Worm (Caenorhabditis elegans) whole organism, mixed stage, embryonic: Measurements from ENCODE around the gene F53C3.7.

Experiments used
- blmp-1 ChIP-seq: fragments of 150-350 bp; optimal IDR thresholded peaks from 2 replicates; lab custom pipeline; 2014; ENCODE audit warnings: missing biosample characterization, missing genetic modification characterization
- ceh-39 ChIP-seq: fragments of 150-350 bp; optimal IDR thresholded peaks from 2 replicates; lab custom pipeline; 2014; ENCODE audit warnings: missing biosample characterization, missing genetic modification characterization
- ceh-43 ChIP-seq: fragments of 200-800 bp; sonication (Bioruptor generic); optimal IDR thresholded peaks from 2 replicates; lab custom pipeline; 2018; ENCODE audit warnings: mild to moderate bottlenecking, missing genetic modification characterization, moderate library complexity, missing compliant biosample characterization
- ceh-83 ChIP-seq: fragments of 200-800 bp; sonication (Bioruptor generic); optimal IDR thresholded peaks from 2 replicates; lab custom pipeline; 2018; ENCODE audit warnings: mild to moderate bottlenecking, missing genetic modification characterization, missing compliant biosample characterization
- ces-1 ChIP-seq: fragments of 150-350 bp; optimal IDR thresholded peaks from 2 replicates; lab custom pipeline; 2014; ENCODE audit warnings: missing biosample characterization, missing genetic modification reagents, missing genetic modification characterization
- drap-1 ChIP-seq: fragments of 200-800 bp; sonication (Bioruptor generic); optimal IDR thresholded peaks from 3 replicates; lab custom pipeline; 2018; ENCODE audit warnings: mild to moderate bottlenecking, missing genetic modification characterization, missing compliant biosample characterization
- elt-1 ChIP-seq: sonication (generic microtip); optimal IDR thresholded peaks from 2 replicates; lab custom pipeline; 2017; ENCODE audit warnings: missing genetic modification characterization, mild to moderate bottlenecking, missing compliant biosample characterization, antibody characterized with exemption, moderate library complexity, borderline replicate concordance; ENCODE audit not compliant: insufficient read depth
- elt-3 ChIP-seq: fragments of 150-350 bp; optimal IDR thresholded peaks from 2 replicates; lab custom pipeline; 2014; ENCODE audit warnings: missing biosample characterization, missing genetic modification characterization
- flh-1 ChIP-seq: fragments of 200-800 bp; sonication (Bioruptor generic); optimal IDR thresholded peaks from 2 replicates; lab custom pipeline; 2018; ENCODE audit warnings: mild to moderate bottlenecking, missing genetic modification characterization, moderate library complexity, missing compliant biosample characterization
- ham-2 ChIP-seq: fragments of 200-800 bp; sonication (Bioruptor generic); optimal IDR thresholded peaks from 2 replicates; lab custom pipeline; 2018; ENCODE audit warnings: mild to moderate bottlenecking, missing genetic modification characterization, missing compliant biosample characterization
- lin-13 ChIP-seq: fragments of 150-350 bp; optimal IDR thresholded peaks from 2 replicates; lab custom pipeline; 2014; ENCODE audit warnings: missing biosample characterization, missing genetic modification characterization
- lin-32 ChIP-seq: fragments of 200-800 bp; sonication (Bioruptor generic); optimal IDR thresholded peaks from 2 replicates; lab custom pipeline; 2018; ENCODE audit warnings: mild to moderate bottlenecking, missing genetic modification characterization, missing compliant biosample characterization
- lsy-2 ChIP-seq: fragments of 150-350 bp; optimal IDR thresholded peaks from 2 replicates; lab custom pipeline; 2014; ENCODE audit warnings: missing biosample characterization, missing genetic modification characterization
- mab-5 ChIP-seq: fragments of 150-350 bp; optimal IDR thresholded peaks from 2 replicates; lab custom pipeline; 2014; ENCODE audit warnings: missing biosample characterization, missing genetic modification characterization
- mep-1 ChIP-seq: fragments of 150-350 bp; optimal IDR thresholded peaks from 2 replicates; lab custom pipeline; 2017; ENCODE audit warnings: missing biosample characterization, missing genetic modification reagents, missing genetic modification characterization, inconsistent platforms
- mls-2 ChIP-seq: sonication (generic microtip); optimal IDR thresholded peaks from 2 replicates; lab custom pipeline; 2016; ENCODE audit warnings: mild to moderate bottlenecking, missing genetic modification characterization, moderate library complexity, missing compliant biosample characterization
- nhr-12 ChIP-seq: fragments of 150-350 bp; optimal IDR thresholded peaks from 2 replicates; lab custom pipeline; 2014; ENCODE audit warnings: missing biosample characterization, missing genetic modification characterization
- nhr-2 ChIP-seq: fragments of 150-350 bp; optimal IDR thresholded peaks from 2 replicates; lab custom pipeline; 2014; ENCODE audit warnings: missing biosample characterization, missing genetic modification characterization
- nhr-237 ChIP-seq: fragments of 150-350 bp; optimal IDR thresholded peaks from 2 replicates; lab custom pipeline; 2014; ENCODE audit warnings: missing biosample characterization, missing genetic modification characterization
- nhr-28 ChIP-seq: fragments of 150-350 bp; optimal IDR thresholded peaks from 2 replicates; lab custom pipeline; 2014; ENCODE audit warnings: missing biosample characterization, missing genetic modification characterization
- nhr-76 ChIP-seq: sonication (generic microtip); optimal IDR thresholded peaks from 2 replicates; lab custom pipeline; 2017; ENCODE audit warnings: missing biosample characterization, missing genetic modification characterization
- pha-4 ChIP-seq: fragments of 150-350 bp; optimal IDR thresholded peaks from 2 replicates; lab custom pipeline; 2018; ENCODE audit warnings: missing biosample characterization, missing genetic modification reagents, missing genetic modification characterization
- snpc-4 ChIP-seq: fragments of 150-350 bp; optimal IDR thresholded peaks from 2 replicates; lab custom pipeline; 2014; ENCODE audit warnings: missing biosample characterization, missing genetic modification characterization
- sptf-1 ChIP-seq: sonication (generic microtip); optimal IDR thresholded peaks from 2 replicates; lab custom pipeline; 2017; ENCODE audit warnings: mild to moderate bottlenecking, missing genetic modification characterization, moderate library complexity, missing compliant biosample characterization
- tbx-8 ChIP-seq: fragments of 200-800 bp; sonication (Bioruptor generic); optimal IDR thresholded peaks from 2 replicates; lab custom pipeline; 2018; ENCODE audit warnings: mild to moderate bottlenecking, missing genetic modification characterization, moderate library complexity, missing compliant biosample characterization
- unc-120 ChIP-seq: sonication (generic microtip); optimal IDR thresholded peaks from 2 replicates; lab custom pipeline; 2017; ENCODE audit warnings: missing genetic modification characterization, missing compliant biosample characterization; ENCODE audit not compliant: poor library complexity, severe bottlenecking
- unc-39 ChIP-seq: fragments of 150-350 bp; optimal IDR thresholded peaks from 2 replicates; lab custom pipeline; 2014; ENCODE audit warnings: missing biosample characterization, missing genetic modification characterization
- unc-62 ChIP-seq: fragments of 150-350 bp; optimal IDR thresholded peaks from 2 replicates; lab custom pipeline; 2014; ENCODE audit warnings: missing biosample characterization, missing genetic modification reagents, missing genetic modification characterization
- zip-8 ChIP-seq: fragments of 150-350 bp; optimal IDR thresholded peaks from 2 replicates; lab custom pipeline; 2014; ENCODE audit warnings: missing biosample characterization, missing genetic modification characterization

F53C3.7 gene

DNA sequence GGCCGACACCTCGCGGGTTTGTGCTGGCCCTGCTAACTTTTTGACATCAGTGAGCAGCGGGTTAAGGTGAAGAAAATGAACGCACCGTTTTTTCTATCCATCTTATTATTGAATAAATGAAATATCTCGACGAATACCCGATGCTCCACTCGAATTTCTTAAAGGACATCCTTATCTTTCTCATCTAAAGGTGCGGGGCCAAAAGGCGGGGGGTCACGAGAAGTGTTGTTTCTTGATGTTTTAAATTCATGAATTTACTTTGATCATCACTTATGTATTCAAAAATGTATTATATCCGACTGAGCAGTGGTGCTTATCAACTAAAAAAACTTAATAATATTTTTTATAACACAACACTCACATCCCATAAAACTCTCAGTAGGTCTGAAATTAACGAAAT, 30.2 kb upstream of the F53C3.7 start, which contains the start of gene nhr-261:
nhr-261 (minus strand) TSS at position 101 of the 400 bp plus-strand sequence.
- TF ChIP-seq mls-2 (tag; lab: Kevin White, UChicago) (no peak), elt-1 (tag; lab: Kevin White, UChicago) (no peak), snpc-4 (tag; lab: Kevin White, UChicago) (no peak), lin-13 (tag; lab: Kevin White, UChicago) (no peak), nhr-12 (no peak), nhr-76 (tag; lab: Kevin White, UChicago) (no peak), mep-1 (tag; lab: Kevin White, UChicago) (no peak), nhr-237 (tag; lab: Kevin White, UChicago) (no peak), ceh-43 (no peak), unc-39 (tag; lab: Kevin White, UChicago) (no peak), ces-1 (GFP tag; lab: Kevin White, UChicago) (no peak), blmp-1 (tag; lab: Kevin White, UChicago) (no peak), flh-1 (GFP tag; lab: Kevin White, UChicago) (no peak)

DNA sequence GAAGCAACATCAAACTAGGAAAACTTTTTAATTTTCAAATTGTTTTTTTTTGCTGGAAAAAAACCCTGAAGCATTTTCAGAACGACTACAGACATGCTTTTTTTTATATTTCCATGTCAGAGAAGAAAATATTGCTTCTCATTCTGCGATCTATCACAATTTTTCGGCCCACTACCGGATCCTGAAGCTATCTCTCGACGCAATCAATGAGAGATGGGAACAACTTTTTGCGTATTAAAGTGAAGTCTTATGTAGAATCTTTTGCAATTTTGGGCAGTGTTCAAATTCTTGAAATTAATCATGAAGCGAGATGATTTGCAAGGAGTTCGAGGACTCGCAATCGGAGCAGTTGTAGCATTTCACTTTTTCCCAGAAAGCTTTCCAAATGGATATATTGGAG, 25.3 kb upstream of the F53C3.7 start, which contains the start of gene oac-10:
oac-10 (plus strand) TSS at position 301 of the 400 bp plus-strand sequence.
- TF ChIP-seq unc-120 (tag; lab: Kevin White, UChicago) (no peak), nhr-237 (tag; lab: Kevin White, UChicago) (no peak), ceh-39 (no peak), elt-1 (tag; lab: Kevin White, UChicago) (no peak), ceh-83 (GFP tag; lab: Kevin White, UChicago) (no peak), lsy-2 (no peak), flh-1 (GFP tag; lab: Kevin White, UChicago) (no peak), lin-32 (GFP tag; lab: Kevin White, UChicago) (no peak), mls-2 (tag; lab: Kevin White, UChicago) (no peak), pha-4 (tag; lab: Kevin White, UChicago) (no peak), drap-1 (GFP tag; lab: Kevin White, UChicago) (no peak), nhr-2 (tag; lab: Kevin White, UChicago) (no peak), nhr-76 (tag; lab: Kevin White, UChicago) (no peak), nhr-28 (tag; lab: Kevin White, UChicago) (no peak)

DNA sequence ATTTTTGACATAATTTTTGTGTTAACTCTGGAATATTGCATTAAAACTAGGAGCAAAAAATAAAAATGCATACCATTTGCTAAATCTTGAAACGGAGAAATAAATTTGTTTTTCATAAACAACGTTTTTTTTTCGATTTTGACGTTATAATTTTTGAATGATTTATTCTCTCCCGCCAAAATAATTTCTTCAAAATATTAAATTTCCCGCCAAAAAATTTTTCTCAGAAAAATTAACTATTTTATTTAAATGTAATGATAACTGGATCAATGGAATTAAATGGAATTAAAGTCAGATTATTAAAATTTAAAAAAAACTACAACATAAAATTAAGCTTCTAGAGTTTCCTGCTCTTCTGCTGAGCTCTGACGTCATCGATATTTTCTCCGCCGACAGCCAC, 17.7 kb upstream of the F53C3.7 start, which contains the start of gene nep-3:
nep-3 (minus strand) TSS at position 101 of the 400 bp plus-strand sequence.
- TF ChIP-seq ces-1 (GFP tag; lab: Kevin White, UChicago) (no peak), nhr-12 (no peak), nhr-237 (tag; lab: Kevin White, UChicago) (no peak), ceh-43 (no peak), lin-13 (tag; lab: Kevin White, UChicago) (no peak), blmp-1 (tag; lab: Kevin White, UChicago) (no peak), elt-1 (tag; lab: Kevin White, UChicago) (no peak)
- TF ChIP-seq, all 35 proteins: peak for 0

DNA sequence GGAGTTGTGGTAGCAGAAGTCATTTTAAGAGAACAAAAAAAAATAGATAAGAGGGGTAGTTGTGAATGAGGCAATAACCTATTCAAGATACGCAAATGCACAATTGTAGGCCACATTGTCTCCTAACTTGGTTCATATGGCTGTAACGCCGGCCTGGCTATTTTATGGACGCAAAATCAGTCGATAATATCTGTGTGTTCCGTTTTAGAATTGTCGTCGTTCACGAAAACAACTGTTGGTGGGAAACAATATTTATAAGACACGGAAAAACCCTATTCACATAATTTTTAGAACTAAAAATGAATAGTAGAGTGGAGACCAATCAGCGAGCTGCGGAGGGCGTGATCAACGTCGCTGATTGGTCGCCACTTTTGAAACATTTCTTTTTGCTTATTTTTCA, 17.0 kb upstream of the F53C3.7 start, which contains the start of gene sdz-7:
sdz-7 (minus strand) TSS at position 101 of the 400 bp plus-strand sequence.
- TF ChIP-seq lin-13 (tag; lab: Kevin White, UChicago) (no peak), zip-8 (tag; lab: Kevin White, UChicago) (no peak), lin-32 (GFP tag; lab: Kevin White, UChicago) (no peak), ceh-83 (GFP tag; lab: Kevin White, UChicago) (no peak), unc-62 (GFP tag; lab: Kevin White, UChicago) (no peak), snpc-4 (tag; lab: Kevin White, UChicago) (no peak), sptf-1 (tag; lab: Kevin White, UChicago) (no peak), pha-4 (tag; lab: Kevin White, UChicago) (no peak), tbx-8 (no peak), ham-2 (GFP tag; lab: Kevin White, UChicago) (no peak), mep-1 (tag; lab: Kevin White, UChicago) (no peak), nhr-12 (no peak), drap-1 (GFP tag; lab: Kevin White, UChicago) (no peak), elt-3 (tag; lab: Kevin White, UChicago) (no peak), ceh-39 (no peak), elt-1 (tag; lab: Kevin White, UChicago) (no peak), mab-5 (tag; lab: Kevin White, UChicago) (no peak), unc-39 (tag; lab: Kevin White, UChicago) (no peak)

DNA sequence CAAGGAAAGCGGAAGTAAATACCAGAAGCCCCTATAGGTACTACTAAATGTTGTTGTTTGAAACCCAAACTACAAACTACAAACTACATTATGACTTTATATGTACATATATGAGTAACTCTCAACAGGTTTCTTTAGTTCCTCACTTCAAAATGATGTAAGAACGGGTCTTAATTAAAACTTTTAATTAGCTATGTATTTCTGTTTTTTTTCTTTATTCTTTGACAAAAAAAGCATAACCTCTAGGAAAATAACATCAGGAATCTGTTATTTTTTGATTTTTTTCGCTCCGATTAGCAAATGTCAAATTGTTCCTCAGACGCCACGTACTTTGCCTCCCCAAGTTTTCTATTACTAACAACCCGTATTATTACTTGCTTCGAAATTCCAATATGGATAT, 16.5 kb upstream of the F53C3.7 start, which contains the start of gene srh-250:
srh-250 (plus strand) TSS at position 301 of the 400 bp plus-strand sequence.
- TF ChIP-seq drap-1 (GFP tag; lab: Kevin White, UChicago) (no peak), blmp-1 (tag; lab: Kevin White, UChicago) (no peak), ceh-39 (no peak), ceh-83 (GFP tag; lab: Kevin White, UChicago) (no peak), nhr-2 (tag; lab: Kevin White, UChicago) (no peak), unc-120 (tag; lab: Kevin White, UChicago) (no peak)
- TF ChIP-seq, all 35 proteins: peak for 0
